Fruit fly (Drosophila melanogaster) whole organism, embryonic: ENCODE measurements around the gene CG1575.
A peak's percentile ranks its signal among the peaks of the same experiment; 100 is the strongest.

Experiments used
- Ada2b ChIP-seq: fragments of 200-800 bp; sonication (Bioruptor generic); IDR thresholded peaks from 2 replicates; pipeline ENCODE4 v1.3.6; 2022; ENCODE audit warnings: missing biosample characterization, missing genetic modification characterization
- CG11247 ChIP-seq: fragments of 200-800 bp; sonication (Bioruptor generic); IDR thresholded peaks from 2 replicates; pipeline ENCODE4 v1.3.6; 2022; ENCODE audit warnings: missing biosample characterization, missing genetic modification characterization
- CG12219 ChIP-seq: fragments of 200-800 bp; sonication (Bioruptor generic); optimal IDR thresholded peaks from 3 replicates; lab custom pipeline; 2018; ENCODE audit warnings: missing biosample characterization, mild to moderate bottlenecking, missing genetic modification characterization
- CG12391 ChIP-seq: fragments of 200-800 bp; sonication (Bioruptor generic); optimal IDR thresholded peaks from 3 replicates; lab custom pipeline; 2018; ENCODE audit warnings: missing biosample characterization, mild to moderate bottlenecking, missing genetic modification characterization, moderate library complexity
- CG14441 ChIP-seq: fragments of 200-800 bp; sonication (Bioruptor generic); IDR thresholded peaks from 2 replicates; pipeline ENCODE4 v1.3.6; 2022; ENCODE audit warnings: missing biosample characterization, missing genetic modification characterization
- CG17612 ChIP-seq: fragments of 200-800 bp; sonication (Bioruptor generic); IDR thresholded peaks from 2 replicates; pipeline ENCODE4 v1.3.6; 2022; ENCODE audit warnings: missing biosample characterization, missing genetic modification characterization
- CG18476 ChIP-seq: fragments of 200-800 bp; sonication (Bioruptor generic); optimal IDR thresholded peaks from 2 replicates; lab custom pipeline; 2016; ENCODE audit warnings: missing biosample characterization, mild to moderate bottlenecking, missing genetic modification characterization
- CG2875 ChIP-seq: fragments of 200-800 bp; sonication (Bioruptor generic); optimal IDR thresholded peaks from 2 replicates; lab custom pipeline; 2017; ENCODE audit warnings: missing biosample characterization, mild to moderate bottlenecking, missing genetic modification characterization, missing genetic modification reagents
- CG30020 ChIP-seq: fragments of 200-800 bp; optimal IDR thresholded peaks from 2 replicates; lab custom pipeline; 2019; ENCODE audit warnings: missing biosample characterization, mild to moderate bottlenecking, missing genetic modification characterization, moderate library complexity
- CG32772 ChIP-seq: fragments of 200-800 bp; sonication (Bioruptor generic); IDR thresholded peaks from 2 replicates; pipeline ENCODE4 v1.3.6; 2022; ENCODE audit warnings: missing biosample characterization, missing genetic modification characterization
- CG3407 ChIP-seq: fragments of 200-800 bp; sonication (Bioruptor generic); optimal IDR thresholded peaks from 2 replicates; lab custom pipeline; 2018; ENCODE audit warnings: missing biosample characterization, mild to moderate bottlenecking, missing genetic modification characterization
- CG34224 ChIP-seq: fragments of 200-800 bp; sonication (Bioruptor generic); IDR thresholded peaks from 3 replicates; pipeline ENCODE4 v1.3.6; 2022; ENCODE audit warnings: missing biosample characterization, missing genetic modification characterization; ENCODE audit not compliant: partially characterized antibody
- CG4820 ChIP-seq: fragments of 200-800 bp; sonication (Bioruptor generic); optimal IDR thresholded peaks from 3 replicates; lab custom pipeline; 2016; ENCODE audit warnings: missing biosample characterization, missing genetic modification characterization
- CG5180 ChIP-seq: fragments of 200-800 bp; sonication (Bioruptor generic); optimal IDR thresholded peaks from 3 replicates; lab custom pipeline; 2017; ENCODE audit warnings: missing biosample characterization, missing genetic modification characterization, mild to moderate bottlenecking, moderate library complexity, missing genetic modification reagents
- CrebB ChIP-seq: fragments of 200-800 bp; sonication (Bioruptor generic); optimal IDR thresholded peaks from 3 replicates; lab custom pipeline; 2018; ENCODE audit warnings: missing biosample characterization, mild to moderate bottlenecking, missing genetic modification characterization
- Dad ChIP-seq: fragments of 200-800 bp; sonication (Bioruptor generic); optimal IDR thresholded peaks from 3 replicates; lab custom pipeline; 2016; ENCODE audit warnings: missing biosample characterization, missing genetic modification characterization
- ERR ChIP-seq: fragments of 200-800 bp; sonication (Bioruptor generic); optimal IDR thresholded peaks from 2 replicates; lab custom pipeline; 2016; ENCODE audit warnings: missing biosample characterization, missing genetic modification characterization
- Elba2 ChIP-seq: fragments of 200-800 bp; sonication (Bioruptor generic); optimal IDR thresholded peaks from 3 replicates; lab custom pipeline; 2016; ENCODE audit warnings: missing biosample characterization, missing genetic modification characterization
- Fer3 ChIP-seq: fragments of 200-800 bp; sonication (Bioruptor generic); optimal IDR thresholded peaks from 2 replicates; lab custom pipeline; 2018; ENCODE audit warnings: missing biosample characterization, mild to moderate bottlenecking, missing genetic modification characterization, moderate library complexity
- H15 ChIP-seq: fragments of 200-800 bp; sonication (Bioruptor generic); IDR thresholded peaks from 3 replicates; pipeline ENCODE4 v1.3.6; 2022; ENCODE audit warnings: missing biosample characterization, missing genetic modification characterization
- Hmx ChIP-seq: fragments of 200-800 bp; sonication (Bioruptor generic); optimal IDR thresholded peaks from 2 replicates; lab custom pipeline; 2016; ENCODE audit warnings: missing biosample characterization, missing genetic modification characterization
- Mad ChIP-seq: fragments of 200-800 bp; sonication (Bioruptor generic); optimal IDR thresholded peaks from 2 replicates; lab custom pipeline; 2016; ENCODE audit warnings: missing biosample characterization, missing genetic modification characterization
- Nf-YB ChIP-seq: fragments of 200-800 bp; sonication (Bioruptor generic); optimal IDR thresholded peaks from 3 replicates; lab custom pipeline; 2019; ENCODE audit warnings: missing biosample characterization, mild to moderate bottlenecking, missing genetic modification characterization, moderate library complexity
- Oaz ChIP-seq: fragments of 200-800 bp; sonication (Bioruptor generic); IDR thresholded peaks from 2 replicates; pipeline ENCODE4 v1.3.6; 2022; ENCODE audit warnings: missing biosample characterization, missing genetic modification characterization
- Stat92E ChIP-seq, 3 experiments: fragments of >200 bp in 2 of 3; fragments of 200-800 bp in 1 of 3; sonication (Bioruptor generic) in 1 of 3; optimal IDR thresholded peaks; 2 replicates each; lab custom pipeline; 2017 to 2019; ENCODE audit warnings: missing biosample characterization in 3 of 3, missing genetic modification characterization in 3 of 3, mild to moderate bottlenecking in 1 of 3, moderate library complexity in 1 of 3
- YL-1 ChIP-seq: fragments of 200-800 bp; sonication (Bioruptor generic); optimal IDR thresholded peaks from 3 replicates; lab custom pipeline; 2017; ENCODE audit warnings: missing biosample characterization, mild to moderate bottlenecking, missing genetic modification characterization
- al ChIP-seq: fragments of 200-800 bp; sonication (Bioruptor generic); IDR thresholded peaks from 2 replicates; pipeline ENCODE4 v1.3.6; 2022; ENCODE audit warnings: missing biosample characterization, missing genetic modification characterization
- ase ChIP-seq: fragments of 200-800 bp; sonication (Bioruptor generic); IDR thresholded peaks from 3 replicates; pipeline ENCODE4 v1.3.6; 2022; ENCODE audit warnings: missing biosample characterization, missing genetic modification characterization
- bab2 ChIP-seq: fragments of 200-800 bp; sonication (Bioruptor generic); optimal IDR thresholded peaks from 2 replicates; lab custom pipeline; 2016; ENCODE audit warnings: missing biosample characterization, missing genetic modification characterization
- bowl ChIP-seq: fragments of 200-800 bp; sonication (Bioruptor generic); IDR thresholded peaks from 2 replicates; pipeline ENCODE4 v1.3.6; 2022; ENCODE audit warnings: missing biosample characterization, missing genetic modification characterization
- dimm ChIP-seq: fragments of 200-800 bp; sonication (Bioruptor generic); IDR thresholded peaks from 2 replicates; pipeline ENCODE4 v1.3.6; 2022; ENCODE audit warnings: missing biosample characterization, missing genetic modification characterization
- dpn ChIP-seq, 2 experiments: fragments of 200-800 bp; sonication (Bioruptor generic); optimal IDR thresholded peaks; 3 replicates each; lab custom pipeline; 2016; ENCODE audit warnings: missing biosample characterization in 2 of 2, missing genetic modification characterization in 2 of 2
- fd64A ChIP-seq: fragments of 200-800 bp; sonication (Bioruptor generic); optimal IDR thresholded peaks from 3 replicates; lab custom pipeline; 2018; ENCODE audit warnings: missing biosample characterization, mild to moderate bottlenecking, missing genetic modification characterization
- fd96Cb ChIP-seq: fragments of 200-800 bp; sonication (Bioruptor generic); optimal IDR thresholded peaks from 2 replicates; lab custom pipeline; 2018; ENCODE audit warnings: missing biosample characterization, mild to moderate bottlenecking, missing genetic modification characterization, moderate library complexity
- gce ChIP-seq: fragments of 200-800 bp; sonication (Bioruptor generic); IDR thresholded peaks from 3 replicates; pipeline ENCODE4 v1.3.6; 2022; ENCODE audit warnings: missing biosample characterization, missing genetic modification characterization
- hbn ChIP-seq: fragments of 200-800 bp; sonication (Bioruptor generic); IDR thresholded peaks from 2 replicates; pipeline ENCODE4 v1.3.6; 2022; ENCODE audit warnings: missing biosample characterization, missing genetic modification characterization; ENCODE audit not compliant: partially characterized antibody
- insv ChIP-seq, 2 experiments: fragments of 200-800 bp; sonication (Bioruptor generic); optimal IDR thresholded peaks; 3 replicates each; lab custom pipeline; 2016 to 2018; ENCODE audit warnings: missing biosample characterization in 2 of 2, missing genetic modification characterization in 2 of 2
- kay ChIP-seq: fragments of 200-800 bp; sonication (Bioruptor generic); optimal IDR thresholded peaks from 2 replicates; lab custom pipeline; 2016; ENCODE audit warnings: missing biosample characterization, missing genetic modification characterization
- nerfin-1 ChIP-seq: fragments of 200-800 bp; sonication (Bioruptor generic); optimal IDR thresholded peaks from 3 replicates; lab custom pipeline; 2019; ENCODE audit warnings: missing biosample characterization, mild to moderate bottlenecking, missing genetic modification characterization, moderate library complexity
- oc ChIP-seq: fragments of 200-800 bp; sonication (Bioruptor generic); optimal IDR thresholded peaks from 2 replicates; lab custom pipeline; 2018; ENCODE audit warnings: missing biosample characterization, mild to moderate bottlenecking, missing genetic modification characterization, moderate library complexity
- pros ChIP-seq: fragments of 200-800 bp; sonication (Bioruptor generic); optimal IDR thresholded peaks from 3 replicates; lab custom pipeline; 2019; ENCODE audit warnings: missing biosample characterization, mild to moderate bottlenecking, missing genetic modification characterization, moderate library complexity
- stc ChIP-seq: fragments of 200-800 bp; sonication (Bioruptor generic); IDR thresholded peaks from 2 replicates; pipeline ENCODE4 v1.3.6; 2022; ENCODE audit warnings: missing biosample characterization, missing genetic modification characterization
- tio ChIP-seq: fragments of 200-800 bp; sonication (Bioruptor generic); optimal IDR thresholded peaks from 2 replicates; lab custom pipeline; 2017; ENCODE audit warnings: missing biosample characterization, missing genetic modification characterization, inconsistent platforms
- tll ChIP-seq, 2 experiments: fragments of 200-800 bp in 1 of 2; fragments of >200 bp in 1 of 2; sonication (Bioruptor generic) in 1 of 2; optimal IDR thresholded peaks; 2 replicates each; lab custom pipeline; 2017 to 2019; ENCODE audit warnings: missing biosample characterization in 2 of 2, missing genetic modification characterization in 2 of 2, mild to moderate bottlenecking in 1 of 2, moderate library complexity in 1 of 2
- unc-4 ChIP-seq: fragments of 200-800 bp; sonication (Bioruptor generic); IDR thresholded peaks from 2 replicates; pipeline ENCODE4 v1.3.6; 2022; ENCODE audit warnings: missing biosample characterization, missing genetic modification characterization; ENCODE audit not compliant: partially characterized antibody
- unpg ChIP-seq: fragments of 200-800 bp; sonication (Bioruptor generic); optimal IDR thresholded peaks from 3 replicates; lab custom pipeline; 2018; ENCODE audit warnings: missing biosample characterization, mild to moderate bottlenecking, missing genetic modification characterization, moderate library complexity
- z ChIP-seq: fragments of 200-800 bp; sonication (Bioruptor generic); IDR thresholded peaks from 3 replicates; pipeline ENCODE4 v1.3.6; 2022; ENCODE audit warnings: missing biosample characterization, missing genetic modification characterization

The CG1575 gene

DNA sequence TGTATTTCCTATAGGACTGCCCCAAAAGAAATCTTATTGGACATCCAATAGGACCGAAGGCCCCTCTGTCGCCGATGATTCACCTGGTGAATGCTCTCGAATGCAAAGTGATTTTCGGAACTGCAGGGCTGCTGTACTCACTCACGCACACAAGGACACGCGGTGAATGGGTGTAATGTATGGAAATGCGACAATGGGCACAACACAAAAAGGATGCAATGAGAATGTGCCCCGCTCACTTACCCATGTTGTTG lies 16.1 kb upstream of the CG1575 start:
- TF ChIP-seq Elba2 (GFP tag; lab: Kevin White, UChicago) = peak; percentile 87
- TF ChIP-seq Dad (GFP tag; lab: Kevin White, UChicago) = no peak
- no peak for TF ChIP-seq CG3407 (GFP tag; lab: Kevin White, UChicago)
- TF ChIP-seq insv (GFP tag; optimal IDR thresholded peaks at IDR 0.05; lab: Kevin White, UChicago) = peak in 1 of 2 experiments; percentile 80
- TF ChIP-seq, all 482 proteins: peak for 2

DNA sequence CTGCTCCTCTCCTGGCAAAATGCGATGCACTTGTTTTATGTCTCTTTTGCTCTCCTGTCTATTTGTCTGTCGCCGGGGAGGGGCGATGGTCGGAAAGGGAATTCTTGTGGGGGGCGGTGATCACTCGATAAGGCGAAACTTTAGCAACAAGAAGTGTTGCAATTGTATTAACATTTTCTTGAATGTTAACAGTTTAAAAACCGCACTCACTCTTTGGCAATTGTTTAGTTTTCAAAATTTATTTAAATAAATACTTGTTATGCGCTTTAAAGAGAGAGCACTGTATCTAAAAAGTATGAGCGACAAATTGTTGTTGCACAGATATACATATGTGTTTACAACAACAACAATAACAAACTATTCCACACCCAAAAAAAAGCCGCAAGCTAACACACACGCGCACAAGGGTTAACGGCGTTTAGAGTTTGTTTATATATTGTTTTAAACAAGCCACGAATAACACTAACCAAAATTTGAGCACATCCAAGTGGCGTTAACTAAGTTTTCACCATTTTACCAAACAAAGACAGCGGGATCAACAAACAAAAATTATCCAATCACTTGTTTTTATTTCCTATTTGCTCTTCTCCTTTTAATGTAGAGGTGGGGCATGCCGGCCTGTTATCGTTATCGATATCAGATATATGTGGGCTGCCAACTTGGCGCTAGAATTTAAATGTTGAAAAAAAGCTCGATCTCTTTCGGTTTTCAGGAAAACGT lies 15.2 kb upstream of the CG1575 start, which contains the start of gene CG2258:
Gene CG2258 (minus strand): TSS at position 617 of the 720 bp plus-strand sequence.
- TF ChIP-seq al (GFP tag; lab: Robert Waterston, UW) (peak; percentile 77), H15 (GFP tag; lab: Robert Waterston, UW) (peak; percentile 84), Mad (peak; percentile 49), CG12219 (GFP tag; lab: Kevin White, UChicago) (peak; percentile 86), ERR (GFP tag; lab: Kevin White, UChicago) (no peak), CG34224 (GFP tag; lab: Robert Waterston, UW) (no peak; the same call in 2 of the 3 replicates), tll (GFP tag; optimal IDR thresholded peaks at IDR 0.05; lab: Kevin White, UChicago) (no peak), CG2875 (GFP tag; lab: Kevin White, UChicago) (peak; percentile 84), z (GFP tag; lab: Robert Waterston, UW) (no peak), kay (GFP tag; lab: Kevin White, UChicago) (no peak), CG17612 (GFP tag; lab: Robert Waterston, UW) (peak; percentile 61), Stat92E (GFP tag; optimal IDR thresholded peaks at IDR 0.05; lab: Kevin White, UChicago) (no peak), pros (GFP tag; lab: Kevin White, UChicago) (no peak), dimm (GFP tag; lab: Robert Waterston, UW) (peak; percentile 73), stc (GFP tag; lab: Robert Waterston, UW) (peak; percentile 84), ase (GFP tag; lab: Robert Waterston, UW) (peak; percentile 87), bab2 (GFP tag; lab: Kevin White, UChicago) (peak; percentile 81), bowl (peak; percentile 68; the same call in 1 of the 2 replicates), fd96Cb (tag; lab: Kevin White, UChicago) (peak; percentile 90), CG32772 (peak; percentile 89), Ada2b (peak; percentile 92), tio (GFP tag; lab: Kevin White, UChicago) (peak; percentile 71), Fer3 (tag; lab: Kevin White, UChicago) (peak; percentile 91), unc-4 (GFP tag; lab: Robert Waterston, UW) (peak; percentile 36; the same call in 1 of the 2 replicates), oc (tag; lab: Kevin White, UChicago) (peak; percentile 92), CG14441 (peak; percentile 88), CrebB (tag; lab: Kevin White, UChicago) (peak; percentile 74), unpg (peak; percentile 92), gce (GFP tag; lab: Robert Waterston, UW) (peak; percentile 79), YL-1 (peak; percentile 27), CG4820 (GFP tag; lab: Kevin White, UChicago) (peak; percentile 82), hbn (no peak), nerfin-1 (tag; lab: Kevin White, UChicago) (peak; percentile 77), CG5180 (peak; percentile 64), Nf-YB (GFP tag; lab: Kevin White, UChicago) (peak; percentile 45), fd64A (peak; percentile 70), dpn (GFP tag; optimal IDR thresholded peaks at IDR 0.05; lab: Kevin White, UChicago) (peak; percentile 5 to 85), CG30020 (tag; lab: Kevin White, UChicago) (no peak), Hmx (peak; percentile 5), CG12391 (tag; lab: Kevin White, UChicago) (peak; percentile 83), CG11247 (GFP tag; lab: Robert Waterston, UW) (peak; percentile 84), Oaz (GFP tag; lab: Robert Waterston, UW) (peak; percentile 64; the same call in 1 of the 2 replicates), CG18476 (GFP tag; lab: Kevin White, UChicago) (peak; percentile 70)
